Worm (Caenorhabditis elegans) whole organism, L4 larva: ENCODE measurements around the gene R74.7.
A peak's percentile ranks its signal among the peaks of the same experiment; 100 is the strongest.

Source experiments
- F26F4.8 ChIP-seq: fragments of 200-800 bp; sonication (Bioruptor generic); conservative IDR thresholded peaks from 2 replicates; pipeline ENCODE4 v1.3.6; 2022; ENCODE audit warnings: missing genetic modification characterization, missing compliant biosample characterization
- R02D3.7 ChIP-seq: fragments of 150-350 bp; sonication (generic microtip); optimal IDR thresholded peaks from 3 replicates; lab custom pipeline; 2014; ENCODE audit warnings: missing biosample characterization, missing genetic modification characterization
- ZK337.2 ChIP-seq: fragments of 200-800 bp; sonication (Bioruptor generic); IDR thresholded peaks from 2 replicates; pipeline ENCODE4 v1.3.6; 2022; ENCODE audit warnings: missing genetic modification reagents, missing genetic modification characterization, missing compliant biosample characterization
- aha-1 ChIP-seq: fragments of 150-350 bp; peaks from one replicate; lab custom pipeline; 2014; ENCODE audit warnings: missing biosample characterization, missing genetic modification characterization
- attf-4 ChIP-seq: sonication (generic microtip); optimal IDR thresholded peaks from 3 replicates; lab custom pipeline; 2017; ENCODE audit warnings: missing biosample characterization, missing genetic modification characterization
- ceh-20 ChIP-seq: fragments of 200-800 bp; sonication (Bioruptor generic); IDR thresholded peaks from 2 replicates; pipeline ENCODE4 v1.3.6; 2022; ENCODE audit warnings: missing genetic modification reagents, missing genetic modification characterization, missing compliant biosample characterization
- ceh-62 ChIP-seq: sonication (generic microtip); optimal IDR thresholded peaks from 2 replicates; lab custom pipeline; 2017; ENCODE audit warnings: missing biosample characterization, missing genetic modification characterization
- ctbp-1 ChIP-seq: fragments of 200-800 bp; sonication (Bioruptor generic); IDR thresholded peaks from 2 replicates; pipeline ENCODE4 v1.3.6; 2022; ENCODE audit warnings: missing genetic modification reagents, missing genetic modification characterization, missing compliant biosample characterization
- daf-16 ChIP-seq, 3 experiments: sonication (generic microtip); optimal IDR thresholded peaks; 2 replicates each; lab custom pipeline; 2016 to 2017; ENCODE audit warnings: missing genetic modification characterization in 3 of 3, missing genetic modification reagents in 3 of 3, mild to moderate bottlenecking in 2 of 3, missing compliant biosample characterization in 2 of 3, missing biosample characterization in 1 of 3, moderate library complexity in 1 of 3
- dmd-6 ChIP-seq: fragments of 200-800 bp; sonication (Bioruptor generic); IDR thresholded peaks from 2 replicates; pipeline ENCODE4 v1.3.6; 2022; ENCODE audit warnings: missing genetic modification reagents, missing genetic modification characterization, missing compliant biosample characterization
- dmd-9 ChIP-seq: fragments of 200-800 bp; sonication (Bioruptor generic); IDR thresholded peaks from 2 replicates; pipeline ENCODE4 v1.3.6; 2022; ENCODE audit warnings: missing genetic modification reagents, missing genetic modification characterization, missing compliant biosample characterization
- egl-27 ChIP-seq: sonication (generic microtip); optimal IDR thresholded peaks from 3 replicates; lab custom pipeline; 2017; ENCODE audit warnings: missing biosample characterization, missing genetic modification reagents, missing genetic modification characterization
- egl-43 ChIP-seq: fragments of 200-800 bp; sonication (Bioruptor generic); IDR thresholded peaks from 2 replicates; pipeline ENCODE4 v1.3.6; 2022; ENCODE audit warnings: missing genetic modification reagents, missing genetic modification characterization, missing compliant biosample characterization
- fkh-10 ChIP-seq: fragments of 150-350 bp; optimal IDR thresholded peaks from 2 replicates; lab custom pipeline; 2014; ENCODE audit warnings: missing biosample characterization, missing genetic modification reagents, missing genetic modification characterization
- gei-8 ChIP-seq: fragments of 200-800 bp; sonication (Bioruptor generic); optimal IDR thresholded peaks from 2 replicates; lab custom pipeline; 2018; ENCODE audit warnings: mild to moderate bottlenecking, missing genetic modification characterization, missing compliant biosample characterization
- hlh-11 ChIP-seq: fragments of 200-800 bp; sonication (Bioruptor generic); optimal IDR thresholded peaks from 2 replicates; lab custom pipeline; 2018; ENCODE audit warnings: mild to moderate bottlenecking, missing genetic modification characterization, missing compliant biosample characterization
- hlh-30 ChIP-seq: sonication (generic microtip); optimal IDR thresholded peaks from 2 replicates; lab custom pipeline; 2017; ENCODE audit warnings: antibody characterized with exemption, mild to moderate bottlenecking, missing genetic modification characterization, missing compliant biosample characterization; ENCODE audit not compliant: insufficient read depth
- hmg-1.1 ChIP-seq: fragments of 200-800 bp; sonication (Bioruptor generic); IDR thresholded peaks from 2 replicates; pipeline ENCODE4 v1.3.6; 2022; ENCODE audit warnings: missing genetic modification reagents, missing genetic modification characterization, missing compliant biosample characterization
- jun-1 ChIP-seq: fragments of 150-350 bp; optimal IDR thresholded peaks from 2 replicates; lab custom pipeline; 2014; ENCODE audit warnings: missing biosample characterization, missing genetic modification reagents, missing genetic modification characterization
- lim-7 ChIP-seq: fragments of 200-800 bp; sonication (Bioruptor generic); IDR thresholded peaks from 2 replicates; pipeline ENCODE4 v1.3.6; 2022; ENCODE audit warnings: missing genetic modification characterization, missing compliant biosample characterization
- lin-13 ChIP-seq: fragments of 150-350 bp; optimal IDR thresholded peaks from 2 replicates; lab custom pipeline; 2014; ENCODE audit warnings: missing biosample characterization, missing genetic modification reagents, missing genetic modification characterization
- lin-29 ChIP-seq: fragments of 200-800 bp; sonication (Bioruptor generic); IDR thresholded peaks from 2 replicates; pipeline ENCODE4 v1.3.6; 2022; ENCODE audit warnings: missing genetic modification reagents, missing genetic modification characterization, missing compliant biosample characterization
- madf-9 ChIP-seq: fragments of 200-800 bp; sonication (Bioruptor generic); conservative IDR thresholded peaks from 2 replicates; pipeline ENCODE4 v1.3.6; 2022; ENCODE audit warnings: missing genetic modification reagents, missing genetic modification characterization, missing compliant biosample characterization
- mdl-1 ChIP-seq, 2 experiments: fragments of 150-350 bp in 1 of 2; sonication (generic microtip) in 1 of 2; optimal IDR thresholded peaks; 2 replicates each; lab custom pipeline; 2014 to 2017; ENCODE audit warnings: missing biosample characterization in 2 of 2, missing genetic modification characterization in 2 of 2
- mes-2 ChIP-seq: sonication (generic microtip); optimal IDR thresholded peaks from 2 replicates; lab custom pipeline; 2016; ENCODE audit warnings: missing genotype, mild to moderate bottlenecking, missing genetic modification characterization, missing compliant biosample characterization; ENCODE audit not compliant: poor library complexity, severe bottlenecking
- mxl-3 ChIP-seq: fragments of 200-800 bp; sonication (Bioruptor generic); optimal IDR thresholded peaks from 2 replicates; lab custom pipeline; 2018; ENCODE audit warnings: mild to moderate bottlenecking, missing genetic modification characterization, missing compliant biosample characterization
- nhr-10 ChIP-seq: fragments of 150-350 bp; optimal IDR thresholded peaks from 2 replicates; lab custom pipeline; 2014; ENCODE audit warnings: missing biosample characterization, missing genetic modification characterization
- nhr-102 ChIP-seq: sonication (generic microtip); optimal IDR thresholded peaks from 2 replicates; lab custom pipeline; 2016; ENCODE audit warnings: mild to moderate bottlenecking, missing genetic modification characterization, moderate library complexity, missing compliant biosample characterization
- nhr-11 ChIP-seq: fragments of 150-350 bp; optimal IDR thresholded peaks from 2 replicates; lab custom pipeline; 2014; ENCODE audit warnings: missing biosample characterization, missing genetic modification characterization
- nhr-42 ChIP-seq: fragments of 200-800 bp; sonication (Bioruptor generic); IDR thresholded peaks from 2 replicates; pipeline ENCODE4 v1.3.6; 2022; ENCODE audit warnings: missing genetic modification characterization, missing compliant biosample characterization
- nhr-48 ChIP-seq: sonication (generic microtip); optimal IDR thresholded peaks from 2 replicates; lab custom pipeline; 2016; ENCODE audit warnings: mild to moderate bottlenecking, missing genetic modification characterization, missing compliant biosample characterization
- nhr-6 ChIP-seq: fragments of 150-350 bp; optimal IDR thresholded peaks from 2 replicates; lab custom pipeline; 2014; ENCODE audit warnings: missing biosample characterization, missing genetic modification characterization
- nhr-77 ChIP-seq: fragments of 150-350 bp; optimal IDR thresholded peaks from 2 replicates; lab custom pipeline; 2014; ENCODE audit warnings: missing biosample characterization, missing genetic modification characterization
- pha-4 ChIP-seq, 2 experiments: fragments of 150-350 bp in 1 of 2; fragments of 200-800 bp in 1 of 2; sonication (Bioruptor generic) in 1 of 2; IDR thresholded peaks in 1 of 2; optimal IDR thresholded peaks in 1 of 2; 2 replicates each; pipeline versions ENCODE4 v1.3.6 to Lab custom; 2014 to 2022; ENCODE audit warnings: missing genetic modification characterization in 2 of 2, missing genetic modification reagents in 2 of 2, missing biosample characterization in 1 of 2, missing compliant biosample characterization in 1 of 2
- pqm-1 ChIP-seq: sonication (generic microtip); optimal IDR thresholded peaks from 2 replicates; lab custom pipeline; 2017; ENCODE audit warnings: missing biosample characterization, missing genetic modification characterization
- set-16 ChIP-seq: fragments of 200-800 bp; sonication (Bioruptor generic); IDR thresholded peaks from 2 replicates; pipeline ENCODE4 v1.3.6; 2022; ENCODE audit warnings: missing genetic modification reagents, missing genetic modification characterization, missing compliant biosample characterization
- snpc-1.2 ChIP-seq: fragments of 200-800 bp; sonication (Bioruptor generic); IDR thresholded peaks from 2 replicates; pipeline ENCODE4 v1.3.6; 2022; ENCODE audit warnings: missing genetic modification reagents, missing genetic modification characterization, missing compliant biosample characterization
- spr-1 ChIP-seq: sonication (generic microtip); optimal IDR thresholded peaks from 2 replicates; lab custom pipeline; 2016; ENCODE audit warnings: mild to moderate bottlenecking, missing genetic modification characterization, missing compliant biosample characterization
- spr-3 ChIP-seq: fragments of 200-800 bp; sonication (Bioruptor generic); optimal IDR thresholded peaks from 2 replicates; lab custom pipeline; 2018; ENCODE audit warnings: mild to moderate bottlenecking, missing genetic modification characterization, missing compliant biosample characterization
- unc-62 ChIP-seq, 3 experiments: fragments of 150-350 bp in 1 of 3; sonication (generic microtip); optimal IDR thresholded peaks in 2 of 3; peaks in 1 of 3; 1 replicate in 1 of 3; 2 replicates in 2 of 3; lab custom pipeline; 2014 to 2017; ENCODE audit warnings: missing biosample characterization in 3 of 3, missing genetic modification characterization in 3 of 3, missing genetic modification reagents in 3 of 3, missing genotype in 1 of 3
- vab-7 ChIP-seq: fragments of 200-800 bp; sonication (Bioruptor generic); IDR thresholded peaks from 2 replicates; pipeline ENCODE4 v1.3.6; 2022; ENCODE audit warnings: missing genetic modification reagents, missing genetic modification characterization, missing compliant biosample characterization

The R74.7 gene

ce11 chrIII:4193659-4194103 lies 10.5 kb upstream of the R74.7 start, which contains the start of gene xbp-1 (continued):
- TF ChIP-seq daf-16 (GFP tag; optimal IDR thresholded peaks at IDR 0.05; lab: Kevin White, UChicago) (peak; percentile 15 to 92), daf-16 (tag; optimal IDR thresholded peaks at IDR 0.05; lab: Kevin White, UChicago) (peak; percentile 99), ceh-20 (GFP tag; lab: Robert Waterston, UW) (peak; percentile 77), nhr-102 (tag; lab: Kevin White, UChicago) (peak; percentile 68), lin-29 (no peak), spr-1 (tag; lab: Kevin White, UChicago) (peak; percentile 30), nhr-48 (tag; lab: Kevin White, UChicago) (peak; percentile 82), spr-3 (GFP tag; lab: Kevin White, UChicago) (peak; percentile 23), dmd-9 (GFP tag; lab: Robert Waterston, UW) (peak; percentile 63; the same call in 1 of the 2 replicates), fkh-10 (GFP tag; lab: Kevin White, UChicago) (peak; percentile 76), jun-1 (tag; lab: Kevin White, UChicago) (peak; percentile 93), mxl-3 (GFP tag; lab: Kevin White, UChicago) (peak; percentile 97), hmg-1.1 (peak; percentile 75), R02D3.7 (tag; lab: Kevin White, UChicago) (no peak), egl-27 (tag; lab: Kevin White, UChicago) (peak; percentile 5), nhr-10 (tag; lab: Kevin White, UChicago) (peak; percentile 76), nhr-42 (GFP tag; lab: Robert Waterston, UW) (0 out of 2 replicates have a peak, but pooled peaks have one; percentile 64), dmd-6 (GFP tag; lab: Robert Waterston, UW) (peak; percentile 98), vab-7 (GFP tag; lab: Robert Waterston, UW) (peak; percentile 71), lim-7 (GFP tag; lab: Robert Waterston, UW) (no peak), nhr-11 (tag; lab: Kevin White, UChicago) (peak; percentile 96), nhr-6 (peak; percentile 89), F26F4.8 (no peak), unc-62 (GFP tag; optimal IDR thresholded peaks at IDR 0.05 in 1 of 2; lab: Kevin White, UChicago) (peak in 1 of 2 experiments; percentile 86), unc-62 (tag; optimal IDR thresholded peaks at IDR 0.05; lab: Kevin White, UChicago) (no peak), ctbp-1 (GFP tag; lab: Robert Waterston, UW) (peak; percentile 75; the same call in 1 of the 2 replicates), mdl-1 (tag; optimal IDR thresholded peaks at IDR 0.05; lab: Kevin White, UChicago) (peak; percentile 74 to 93), lin-13 (GFP tag; lab: Kevin White, UChicago) (peak; percentile 94), attf-4 (tag; lab: Kevin White, UChicago) (no peak), mes-2 (tag; lab: Kevin White, UChicago) (peak; percentile 90), hlh-11 (tag; lab: Kevin White, UChicago) (peak; percentile 98), madf-9 (peak; percentile 82)

- no peak for TF ChIP-seq hlh-30 (tag; lab: Kevin White, UChicago)
- peak; percentile 97 for TF ChIP-seq aha-1 (tag; lab: Kevin White, UChicago)
- no peak for TF ChIP-seq pqm-1 (tag; lab: Kevin White, UChicago)
- no peak for TF ChIP-seq gei-8 (GFP tag; lab: Kevin White, UChicago)
- no peak for TF ChIP-seq snpc-1.2 (GFP tag; lab: Robert Waterston, UW)
- TF ChIP-seq lin-13 (GFP tag; lab: Kevin White, UChicago), result no peak
- no peak for TF ChIP-seq hmg-1.1
- TF ChIP-seq nhr-77 (tag; lab: Kevin White, UChicago), result no peak
- TF ChIP-seq egl-43 (GFP tag; lab: Robert Waterston, UW), result peak; percentile 60
- TF ChIP-seq ceh-62 (tag; lab: Kevin White, UChicago), result no peak
- TF ChIP-seq nhr-102 (tag; lab: Kevin White, UChicago), result no peak
- TF ChIP-seq pha-4 (GFP tag; IDR thresholded peaks at IDR 0.05; lab: Robert Waterston, UW), result 0 out of 2 replicates have a peak, but pooled peaks have one; percentile 14
- no peak for TF ChIP-seq pha-4 (tag; optimal IDR thresholded peaks at IDR 0.05; lab: Kevin White, UChicago)
- peak; percentile 25; the same call in 1 of the 2 replicates for TF ChIP-seq set-16 (GFP tag; lab: Robert Waterston, UW)
- 0 out of 2 replicates have a peak, but pooled peaks have one; percentile 35 for TF ChIP-seq ZK337.2 (GFP tag; lab: Robert Waterston, UW)
- TF ChIP-seq, all 104 proteins: peak for 5
Measured at ce11 chrIII:4194349-4195110, 9.7 kb upstream of the R74.7 start.
